Worm (Caenorhabditis elegans): ENCODE data around the gene F31E8.4.

ce11 chrII:6781231-6781630, 18.7 kb downstream of the F31E8.4 start:
- TF ChIP-seq aly-1 (tag; optimal IDR thresholded peaks at IDR 0.05) (no peak), hmbx-1 (tag; optimal IDR thresholded peaks at IDR 0.05) (no peak), F13C5.2 (tag; optimal IDR thresholded peaks at IDR 0.05) (no peak), ama-1 (optimal IDR thresholded peaks at IDR 0.05) (no peak), B0310.2 (tag; optimal IDR thresholded peaks at IDR 0.05) (no peak), ets-7 (tag; optimal IDR thresholded peaks at IDR 0.05) (no peak), tra-4 (tag; optimal IDR thresholded peaks at IDR 0.05) (no peak), tbx-37 (GFP tag; conservative IDR thresholded peaks at IDR 0.05) (no peak), pes-1 (GFP tag; IDR thresholded peaks at IDR 0.05) (no peak), sea-1 (GFP tag; conservative IDR thresholded peaks at IDR 0.05) (no peak), ceh-13 (GFP tag; optimal IDR thresholded peaks at IDR 0.05) (no peak), ceh-36 (tag; optimal IDR thresholded peaks at IDR 0.05) (no peak), tbx-11 (GFP tag; IDR thresholded peaks at IDR 0.05) (no peak)
